Fruit fly (Drosophila melanogaster) whole organism: ENCODE results near the gene CG32202.

ENCODE experiments used
- EcR ChIP-seq, 2 experiments: fragments of >200 bp; optimal IDR thresholded peaks; 2 replicates each; lab custom pipeline; 2017; ENCODE audit warnings: missing biosample characterization in 2 of 2, missing genetic modification characterization in 2 of 2, missing genetic modification reagents in 2 of 2
- psq ChIP-seq: fragments of >200 bp; optimal IDR thresholded peaks from 2 replicates; lab custom pipeline; 2017

- TF ChIP-seq psq (lab: Kevin White, UChicago) (no peak), EcR (GFP tag; optimal IDR thresholded peaks at IDR 0.05; lab: Kevin White, UChicago) (no peak)
These were observed 8.9 kb upstream of the CG32202 start, which contains the start of gene Capr for dm6 chr3L:18672986-18673633.
